Worm (Caenorhabditis elegans): ENCODE data around the gene mob-1.

ce11 chrIV:11901215-11901614 is 40.9 kb downstream of the mob-1 start:
- no peak for TF ChIP-seq sptf-2 (GFP tag; optimal IDR thresholded peaks at IDR 0.05)
- no peak for TF ChIP-seq lin-40 (tag; optimal IDR thresholded peaks at IDR 0.05)
- no peak for TF ChIP-seq xnd-1 (tag; optimal IDR thresholded peaks at IDR 0.05)
- TF ChIP-seq hlh-12 (tag; optimal IDR thresholded peaks at IDR 0.05) = no peak
- no peak for TF ChIP-seq repo-1 (tag; optimal IDR thresholded peaks at IDR 0.05)
- TF ChIP-seq Y67H2A.10 (GFP tag; conservative IDR thresholded peaks at IDR 0.05) = no peak
- TF ChIP-seq ama-1 (optimal IDR thresholded peaks at IDR 0.05) = no peak
- TF ChIP-seq ama-1 (GFP tag; optimal IDR thresholded peaks at IDR 0.05) = no peak
- no peak for TF ChIP-seq rpc-1 (optimal IDR thresholded peaks at IDR 0.05)
- TF ChIP-seq rpc-1 (tag; optimal IDR thresholded peaks at IDR 0.05) = no peak
